Fruit fly (Drosophila melanogaster): ENCODE measurements around the gene CG18476.

CG18476 gene

DNA sequence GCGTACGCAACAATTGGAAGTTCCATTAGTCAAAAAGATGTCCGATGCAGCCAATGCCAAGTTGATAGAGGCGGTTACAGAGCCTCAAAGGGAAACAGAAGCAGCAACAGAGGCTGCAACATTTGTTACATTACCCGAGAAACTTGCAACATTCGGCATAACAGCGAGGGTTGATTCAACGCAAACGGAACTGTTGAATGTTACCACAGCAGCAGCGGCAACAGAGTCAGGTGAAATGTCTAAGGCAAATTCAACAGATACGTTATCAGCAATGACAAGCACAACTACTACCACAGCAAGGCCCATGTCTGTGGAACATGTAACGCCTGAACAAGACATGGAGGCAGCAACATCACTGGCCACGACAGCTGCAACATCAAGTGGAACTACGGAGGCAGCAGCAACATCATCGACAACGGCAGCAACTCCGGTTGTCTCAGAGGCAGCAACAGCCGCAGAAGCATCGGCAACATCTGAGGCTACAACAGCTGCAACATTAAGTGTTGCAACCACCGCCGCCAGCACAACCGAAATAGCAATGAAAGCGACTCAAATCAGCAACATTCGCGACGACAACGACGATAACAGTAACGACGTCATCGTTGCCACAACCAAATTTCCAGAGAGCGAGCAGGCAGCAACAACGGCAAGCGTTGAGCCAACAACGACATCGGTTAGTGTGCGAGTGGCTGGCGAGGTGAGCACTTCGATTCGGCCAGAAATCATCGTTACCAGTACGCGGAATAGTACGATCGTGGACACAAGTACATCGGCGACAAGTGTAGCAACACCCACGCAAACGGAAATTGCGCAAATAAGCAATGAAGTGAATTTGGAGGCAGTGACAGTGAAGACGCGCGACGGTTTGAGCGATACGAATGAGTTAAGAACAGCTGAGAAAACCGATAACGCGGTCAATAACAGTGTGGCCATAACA, 8.6 kb downstream of the CG18476 start:
- no peak for TF ChIP-seq tj (GFP tag; optimal IDR thresholded peaks at IDR 0.05)
- no peak for TF ChIP-seq CG5204 (GFP tag; optimal IDR thresholded peaks at IDR 0.05)
- TF ChIP-seq pad (GFP tag; optimal IDR thresholded peaks at IDR 0.05) = no peak
- no peak for TF ChIP-seq Mnt (GFP tag; optimal IDR thresholded peaks at IDR 0.05)
- no peak for TF ChIP-seq cic (GFP tag; optimal IDR thresholded peaks at IDR 0.05)
- peak; percentile 2 for TF ChIP-seq bab1 (GFP tag; optimal IDR thresholded peaks at IDR 0.05)

- TF ChIP-seq kay (GFP tag; ENCODE audit: borderline replicate concordance) (peak; percentile 88), CG7045 (GFP tag; optimal IDR thresholded peaks at IDR 0.05) (peak; percentile 8), CG7101 (tag; optimal IDR thresholded peaks at IDR 0.05) (no peak), cic (GFP tag; optimal IDR thresholded peaks at IDR 0.05) (peak; percentile 53), CG12768 (GFP tag; optimal IDR thresholded peaks at IDR 0.05) (peak; percentile 25), Crg-1 (GFP tag; optimal IDR thresholded peaks at IDR 0.05) (no peak), Mnt (GFP tag; optimal IDR thresholded peaks at IDR 0.05) (peak; percentile 11)
Observed at dm6 chr3R:11665925-11666687, 11.8 kb downstream of the CG18476 start.

dm6 chr3R:11665508-11665907, 12.4 kb downstream of the CG18476 start:
- TF ChIP-seq CG7101 (tag; optimal IDR thresholded peaks at IDR 0.05) = no peak
- TF ChIP-seq CG5204 (GFP tag; optimal IDR thresholded peaks at IDR 0.05) = no peak
- TF ChIP-seq cic (GFP tag; optimal IDR thresholded peaks at IDR 0.05) = no peak
- TF ChIP-seq tj (GFP tag; optimal IDR thresholded peaks at IDR 0.05) = no peak
- peak; percentile 47 for TF ChIP-seq bab1 (GFP tag; optimal IDR thresholded peaks at IDR 0.05)
- no peak for TF ChIP-seq Crg-1 (GFP tag; optimal IDR thresholded peaks at IDR 0.05)
- no peak for TF ChIP-seq kay (GFP tag; ENCODE audit: borderline replicate concordance)
- no peak for TF ChIP-seq CG11617 (GFP tag; optimal IDR thresholded peaks at IDR 0.05)

dm6 chr3R:11663441-11663840, 14.5 kb downstream of the CG18476 start:
- no peak for TF ChIP-seq CG33017 (tag; optimal IDR thresholded peaks at IDR 0.05)
- TF ChIP-seq Crg-1 (GFP tag; optimal IDR thresholded peaks at IDR 0.05) = no peak
- TF ChIP-seq CG5204 (GFP tag; optimal IDR thresholded peaks at IDR 0.05) = no peak
- TF ChIP-seq toe (GFP tag; optimal IDR thresholded peaks at IDR 0.05) = no peak
- TF ChIP-seq cnc (optimal IDR thresholded peaks at IDR 0.05) = no peak
- no peak for TF ChIP-seq bab1 (GFP tag; optimal IDR thresholded peaks at IDR 0.05)
- TF ChIP-seq Hr96 (GFP tag; optimal IDR thresholded peaks at IDR 0.05) = no peak
- no peak for TF ChIP-seq ovo (GFP tag; optimal IDR thresholded peaks at IDR 0.05)
- TF ChIP-seq kay (GFP tag; ENCODE audit: borderline replicate concordance) = no peak
- no peak for TF ChIP-seq tj (GFP tag; optimal IDR thresholded peaks at IDR 0.05)
- TF ChIP-seq Clk (GFP tag; optimal IDR thresholded peaks at IDR 0.05) = no peak
- no peak for TF ChIP-seq CG14711 (tag; optimal IDR thresholded peaks at IDR 0.05)
- no peak for TF ChIP-seq cic (GFP tag; optimal IDR thresholded peaks at IDR 0.05)
- TF ChIP-seq CG11617 (GFP tag; optimal IDR thresholded peaks at IDR 0.05) = no peak
- no peak for TF ChIP-seq CG7045 (GFP tag; optimal IDR thresholded peaks at IDR 0.05)

DNA sequence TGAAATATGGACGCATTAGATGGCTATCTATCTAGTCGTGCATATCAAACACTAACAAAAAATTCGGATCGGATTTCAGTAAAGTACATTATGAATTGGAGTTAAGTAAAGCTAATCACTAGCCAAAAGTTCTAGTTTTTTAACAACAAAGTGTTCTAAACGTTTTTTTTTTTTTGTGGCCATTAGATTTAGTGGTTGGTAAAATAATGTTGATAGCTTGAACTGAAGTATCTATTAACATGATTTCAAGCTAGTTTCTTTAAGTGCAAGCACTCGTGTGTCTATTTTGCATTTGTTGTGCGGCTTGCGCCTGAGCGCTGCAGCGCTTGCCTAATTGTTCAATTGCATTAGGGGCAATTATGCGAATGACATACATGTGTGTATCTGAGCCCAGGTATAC, 15.3 kb downstream of the CG18476 start:
- TF ChIP-seq Mnt (GFP tag; optimal IDR thresholded peaks at IDR 0.05) = no peak

DNA sequence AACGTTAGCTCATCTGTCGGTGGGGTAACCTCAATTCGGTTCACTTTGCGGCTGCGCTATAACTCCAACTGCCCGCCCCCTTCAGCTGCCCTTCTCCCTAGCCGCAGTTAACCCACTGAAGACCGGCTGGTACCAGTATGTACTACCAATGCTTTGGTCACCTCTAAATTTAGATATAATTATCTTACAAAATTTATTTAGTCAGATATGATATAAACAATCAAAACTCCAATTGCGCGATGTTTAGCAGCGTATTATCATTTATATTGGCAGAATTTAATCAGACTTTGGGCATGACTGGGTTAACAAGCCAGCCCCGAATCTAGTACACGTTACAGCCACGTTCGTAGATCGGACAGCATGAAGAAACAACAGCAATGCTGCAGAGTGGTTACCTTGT, 16.2 kb downstream of the CG18476 start:
- TF ChIP-seq bab1 (GFP tag; optimal IDR thresholded peaks at IDR 0.05) (peak; percentile 77), CG5204 (GFP tag; optimal IDR thresholded peaks at IDR 0.05) (no peak), cic (GFP tag; optimal IDR thresholded peaks at IDR 0.05) (no peak)

DNA sequence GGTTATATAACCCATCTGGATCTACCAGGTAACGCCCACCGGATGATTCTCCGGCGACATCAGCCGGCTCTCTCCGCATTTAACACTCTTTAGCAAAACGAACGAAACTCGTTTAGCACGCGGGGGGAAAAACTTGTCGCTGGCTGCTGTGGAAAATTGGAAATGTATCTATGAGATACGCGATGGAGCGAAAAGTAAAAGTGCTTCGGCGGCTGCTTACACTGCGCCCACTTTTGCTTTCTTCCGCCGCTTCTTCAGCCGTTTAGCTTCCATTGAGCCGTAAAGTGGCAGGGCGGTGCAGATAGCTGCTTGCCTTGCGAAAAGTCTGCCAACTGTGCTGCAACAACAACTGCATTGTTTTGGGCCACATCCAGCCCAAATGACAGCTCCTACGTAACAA, 16.7 kb downstream of the CG18476 start:
- TF ChIP-seq tj (GFP tag; optimal IDR thresholded peaks at IDR 0.05) (peak; percentile 28), ovo (GFP tag; optimal IDR thresholded peaks at IDR 0.05) (no peak)

DNA sequence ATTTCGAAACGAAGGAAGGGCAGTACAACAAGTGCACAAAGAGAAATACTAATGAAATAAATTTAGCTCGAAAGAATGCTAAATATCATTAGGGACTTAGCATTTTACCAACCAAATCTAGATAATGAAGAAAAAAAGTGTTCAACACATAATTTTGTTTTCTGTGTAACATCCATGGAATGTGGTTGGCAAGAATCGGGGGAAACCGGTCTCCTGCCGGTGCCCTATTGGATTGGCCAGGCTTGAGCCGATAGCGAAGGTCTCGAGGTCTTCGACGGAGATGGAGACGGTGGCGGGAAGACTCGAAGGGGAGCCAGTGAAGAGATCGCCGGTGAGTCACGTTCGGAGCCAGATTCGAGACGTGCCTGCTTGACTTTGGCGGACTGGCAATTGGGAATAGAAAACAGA, 20.1 kb downstream of the CG18476 start:
- TF ChIP-seq Crg-1 (GFP tag; optimal IDR thresholded peaks at IDR 0.05) = no peak
- TF ChIP-seq Mnt (GFP tag; optimal IDR thresholded peaks at IDR 0.05) = no peak

Data from whole organism, adult.